Fruit fly (Drosophila melanogaster) Kc167 (cell line): ENCODE measurements around the gene CG4465.

Source experiments
- Myc ChIP-seq: fragments of >200 bp; optimal IDR thresholded peaks from 2 replicates; lab custom pipeline; 2017; ENCODE audit warnings: missing external identifiers
- Sin3A ChIP-seq: fragments of >200 bp; optimal IDR thresholded peaks from 2 replicates; lab custom pipeline; 2018; ENCODE audit warnings: missing external identifiers
- h ChIP-seq: fragments of >200 bp; optimal IDR thresholded peaks from 3 replicates; lab custom pipeline; 2018; ENCODE audit warnings: missing external identifiers
- insv ChIP-seq: fragments of >200 bp; optimal IDR thresholded peaks from 3 replicates; lab custom pipeline; 2018; ENCODE audit warnings: missing external identifiers
- psq ChIP-seq: fragments of >200 bp; optimal IDR thresholded peaks from 2 replicates; lab custom pipeline; 2017; ENCODE audit warnings: missing external identifiers
- ttk ChIP-seq: sonication (Bioruptor generic); optimal IDR thresholded peaks from 2 replicates; lab custom pipeline; 2017; ENCODE audit warnings: missing external identifiers

Gene CG4465

dm6 chr3R:19915312-19915711 is 2.3 kb downstream of the CG4465 start, which contains the start of the genes Xport-A and Xport-B:
Gene Xport-A, minus strand, starts transcription at chr3R:19915412.
Gene Xport-B, minus strand, starts transcription at chr3R:19915412.
- TF ChIP-seq Myc (no peak), Sin3A (no peak), psq (lab: Kevin White, UChicago) (no peak), h (lab: Kevin White, UChicago) (no peak), ttk (lab: Kevin White, UChicago) (no peak), insv (lab: Kevin White, UChicago) (no peak)

dm6 chr3R:19911030-19911429 is 6.6 kb downstream of the CG4465 start:
- TF ChIP-seq insv (lab: Kevin White, UChicago) (no peak), Sin3A (no peak), h (lab: Kevin White, UChicago) (no peak), Myc (no peak), psq (lab: Kevin White, UChicago) (no peak), ttk (lab: Kevin White, UChicago) (no peak)

- TF ChIP-seq ttk (lab: Kevin White, UChicago) (no peak), insv (lab: Kevin White, UChicago) (no peak), psq (lab: Kevin White, UChicago) (no peak), Myc (no peak)
These were observed 7.2 kb downstream of the CG4465 start for dm6 chr3R:19910302-19911029.

dm6 chr3R:19909541-19910182 is 8.0 kb downstream of the CG4465 start:
- TF ChIP-seq psq (lab: Kevin White, UChicago): no peak
- no peak for TF ChIP-seq ttk (lab: Kevin White, UChicago)
- no peak for TF ChIP-seq h (lab: Kevin White, UChicago)
- TF ChIP-seq Sin3A: no peak
- no peak for TF ChIP-seq insv (lab: Kevin White, UChicago)
- no peak for TF ChIP-seq Myc

dm6 chr3R:19908863-19909343 is 8.7 kb downstream of the CG4465 start:
- no peak for TF ChIP-seq h (lab: Kevin White, UChicago)
- TF ChIP-seq psq (lab: Kevin White, UChicago): no peak
- no peak for TF ChIP-seq ttk (lab: Kevin White, UChicago)
- TF ChIP-seq Myc: no peak
- no peak for TF ChIP-seq insv (lab: Kevin White, UChicago)
- TF ChIP-seq Sin3A: no peak

- TF ChIP-seq Sin3A: no peak
- TF ChIP-seq insv (lab: Kevin White, UChicago): no peak
- no peak for TF ChIP-seq h (lab: Kevin White, UChicago)
- no peak for TF ChIP-seq Myc
- no peak for TF ChIP-seq ttk (lab: Kevin White, UChicago)
- no peak for TF ChIP-seq psq (lab: Kevin White, UChicago)
These were observed 11.7 kb downstream of the CG4465 start for dm6 chr3R:19905932-19906439.

- TF ChIP-seq Myc: no peak
- no peak for TF ChIP-seq h (lab: Kevin White, UChicago)
- TF ChIP-seq Sin3A: no peak
- TF ChIP-seq insv (lab: Kevin White, UChicago): no peak
- TF ChIP-seq psq (lab: Kevin White, UChicago): no peak
- TF ChIP-seq ttk (lab: Kevin White, UChicago): no peak
These were observed 12.7 kb downstream of the CG4465 start, which contains the start of the genes Surf6 and RhoGAP92B for dm6 chr3R:19904865-19905373. Gene Surf6, minus strand, starts transcription at chr3R:19904868. Gene RhoGAP92B, plus strand, starts transcription at chr3R:19905164.

- TF ChIP-seq psq (lab: Kevin White, UChicago): no peak
- TF ChIP-seq insv (lab: Kevin White, UChicago): no peak
- no peak for TF ChIP-seq Myc
- no peak for TF ChIP-seq Sin3A
- TF ChIP-seq h (lab: Kevin White, UChicago): no peak
- TF ChIP-seq ttk (lab: Kevin White, UChicago): no peak
These were observed 14.5 kb downstream of the CG4465 start, which contains the start of gene ClpX for dm6 chr3R:19902926-19903739. Gene ClpX, minus strand, starts transcription at chr3R:19903689.

dm6 chr3R:19902328-19902727 is 15.3 kb downstream of the CG4465 start:
- no peak for TF ChIP-seq h (lab: Kevin White, UChicago)
- no peak for TF ChIP-seq insv (lab: Kevin White, UChicago)

dm6 chr3R:19901742-19902141 is 15.9 kb downstream of the CG4465 start:
- TF ChIP-seq ttk (lab: Kevin White, UChicago): no peak
- no peak for TF ChIP-seq psq (lab: Kevin White, UChicago)
- TF ChIP-seq Sin3A: no peak
- no peak for TF ChIP-seq insv (lab: Kevin White, UChicago)
- no peak for TF ChIP-seq h (lab: Kevin White, UChicago)
- no peak for TF ChIP-seq Myc

- no peak for TF ChIP-seq ttk (lab: Kevin White, UChicago)
- no peak for TF ChIP-seq Myc
- TF ChIP-seq h (lab: Kevin White, UChicago): no peak
- no peak for TF ChIP-seq insv (lab: Kevin White, UChicago)
- TF ChIP-seq psq (lab: Kevin White, UChicago): no peak
- TF ChIP-seq Sin3A: no peak
These were observed 22.3 kb downstream of the CG4465 start for dm6 chr3R:19895305-19895704.
